Fruit fly (Drosophila melanogaster): ENCODE results near the gene CG14050.

Gene CG14050

DNA sequence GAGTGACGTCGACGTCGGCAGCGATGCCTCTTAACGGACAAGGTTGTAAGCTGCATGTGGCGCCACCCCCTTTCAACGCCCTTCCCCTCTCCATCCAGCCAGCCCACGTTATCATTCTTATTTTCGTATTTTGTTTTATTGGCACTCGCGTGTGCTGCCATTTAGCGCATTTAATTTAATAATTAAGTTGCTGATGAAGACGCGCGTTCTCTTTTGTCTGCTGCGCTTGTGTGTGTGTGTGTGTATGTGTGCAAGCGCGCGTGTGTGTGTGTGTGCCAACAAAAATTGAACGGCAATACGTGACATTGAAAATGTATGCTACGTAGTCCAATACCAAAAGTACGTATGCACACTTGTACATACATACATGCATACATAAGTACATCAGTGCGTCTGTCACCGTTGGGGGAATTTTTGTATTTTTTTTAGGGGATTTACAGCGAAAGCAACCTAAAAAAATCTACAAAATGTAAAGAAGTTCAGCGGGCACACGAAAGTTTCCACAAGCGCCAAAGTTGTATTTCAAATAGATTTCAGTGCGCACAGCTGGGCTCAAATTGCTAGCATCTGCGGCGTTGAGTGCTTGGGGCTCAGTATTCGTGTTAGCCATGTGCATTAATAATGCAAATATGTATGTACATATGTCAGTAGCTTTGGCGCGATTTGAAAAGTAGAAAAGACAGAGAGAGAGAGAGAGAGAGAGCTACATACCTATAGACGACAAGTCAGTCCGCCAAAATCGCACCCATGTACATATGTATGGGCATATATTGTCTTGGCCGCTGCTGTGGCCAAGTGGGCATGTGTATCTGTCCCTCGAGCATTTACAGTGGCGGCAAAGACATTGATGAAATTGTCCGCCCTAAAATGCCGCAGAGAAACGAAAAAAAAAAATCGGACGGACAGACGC lies 24.1 kb downstream of the CG14050 start (continued):
- TF ChIP-seq Bteb2 (GFP tag; optimal IDR thresholded peaks at IDR 0.05) (peak; percentile 55), MESR4 (GFP tag; optimal IDR thresholded peaks at IDR 0.05) (peak; percentile 11), mam (GFP tag; optimal IDR thresholded peaks at IDR 0.05) (peak; percentile 76), danr (GFP tag; IDR thresholded peaks at IDR 0.05) (peak; percentile 82), wor (GFP tag; IDR thresholded peaks at IDR 0.05) (peak; percentile 78), Taf1 (GFP tag; IDR thresholded peaks at IDR 0.05) (peak; percentile 37; the same call in 1 of the 2 replicates), lab (GFP tag; optimal IDR thresholded peaks at IDR 0.05) (peak; percentile 85), trh (GFP tag; optimal IDR thresholded peaks at IDR 0.05) (peak; percentile 21), Spps (tag; optimal IDR thresholded peaks at IDR 0.05) (peak; percentile 55), CG6683 (GFP tag; optimal IDR thresholded peaks at IDR 0.05) (peak; percentile 62), CG11247 (GFP tag; IDR thresholded peaks at IDR 0.05) (peak; percentile 66; the same call in 1 of the 2 replicates), CG2202 (tag; optimal IDR thresholded peaks at IDR 0.05) (peak; percentile 52), CG3838 (GFP tag; optimal IDR thresholded peaks at IDR 0.05) (peak; percentile 53), dan (GFP tag; IDR thresholded peaks at IDR 0.05) (peak; percentile 17; the same call in 1 of the 2 replicates), CG6689 (GFP tag; IDR thresholded peaks at IDR 0.05) (peak; percentile 90), Drgx (GFP tag; IDR thresholded peaks at IDR 0.05) (peak; percentile 78), Gsc (GFP tag; IDR thresholded peaks at IDR 0.05) (peak; percentile 71), slp2 (GFP tag; optimal IDR thresholded peaks at IDR 0.05) (peak; percentile 86), bigmax (GFP tag; optimal IDR thresholded peaks at IDR 0.05) (no peak), gt (GFP tag; IDR thresholded peaks at IDR 0.05) (peak; percentile 74), CG32767 (GFP tag; IDR thresholded peaks at IDR 0.05) (peak; percentile 90), Vsx1 (GFP tag; optimal IDR thresholded peaks at IDR 0.05) (peak; percentile 50), ken (GFP tag; IDR thresholded peaks at IDR 0.05) (peak; percentile 74; the same call in 2 of the 3 replicates), CG33213 (GFP tag; optimal IDR thresholded peaks at IDR 0.05) (peak; percentile 74), H2.0 (GFP tag; IDR thresholded peaks at IDR 0.05) (peak; percentile 77), shn (GFP tag; optimal IDR thresholded peaks at IDR 0.05) (peak; percentile 84), Camta (GFP tag; optimal IDR thresholded peaks at IDR 0.05) (peak; percentile 68), tin (GFP tag; optimal IDR thresholded peaks at IDR 0.05) (peak; percentile 70), Hand (GFP tag; optimal IDR thresholded peaks at IDR 0.05) (peak; percentile 61), sens (GFP tag) (peak; percentile 98), CG42726 (GFP tag; IDR thresholded peaks at IDR 0.05; ENCODE audit: partially characterized antibody) (no peak), CG12299 (tag; optimal IDR thresholded peaks at IDR 0.05) (peak; percentile 53), bab2 (GFP tag; optimal IDR thresholded peaks at IDR 0.05) (peak; percentile 81), CG17829 (tag; optimal IDR thresholded peaks at IDR 0.05) (peak; percentile 84), B-H2 (GFP tag; optimal IDR thresholded peaks at IDR 0.05) (no peak), pzg (GFP tag; optimal IDR thresholded peaks at IDR 0.05) (no peak), Dll (GFP tag; IDR thresholded peaks at IDR 0.05; ENCODE audit: partially characterized antibody) (no peak), CG14050 (GFP tag; IDR thresholded peaks at IDR 0.05) (peak; percentile 72), lov (optimal IDR thresholded peaks at IDR 0.05) (no peak), lov (GFP tag; IDR thresholded peaks at IDR 0.05) (peak; percentile 76; the same call in 1 of the 3 replicates), Hr78 (GFP tag; optimal IDR thresholded peaks at IDR 0.05) (peak in 1 of 2 experiments; percentile 56), CG3995 (GFP tag; optimal IDR thresholded peaks at IDR 0.05) (peak; percentile 20), Atf6 (GFP tag; IDR thresholded peaks at IDR 0.05) (peak; percentile 78), slou (GFP tag; optimal IDR thresholded peaks at IDR 0.05) (peak; percentile 18), crc (GFP tag; optimal IDR thresholded peaks at IDR 0.05) (peak; percentile 73), CG4404 (GFP tag; IDR thresholded peaks at IDR 0.05) (peak; percentile 68), vnd (GFP tag; IDR thresholded peaks at IDR 0.05; ENCODE audit: partially characterized antibody) (no peak), emc (GFP tag; optimal IDR thresholded peaks at IDR 0.05) (peak; percentile 43), zf30C (GFP tag; optimal IDR thresholded peaks at IDR 0.05) (no peak)
